Worm (Caenorhabditis elegans): ENCODE results near the gene utp-20.

utp-20 gene

ce11 chrII:6560291-6560690 is 24.1 kb downstream of the utp-20 start:
- no peak for TF ChIP-seq elt-1 (tag; optimal IDR thresholded peaks at IDR 0.05)
- TF ChIP-seq ztf-1 (GFP tag; conservative IDR thresholded peaks at IDR 0.05) = no peak
- no peak for TF ChIP-seq peb-1 (tag; optimal IDR thresholded peaks at IDR 0.05)
- no peak for TF ChIP-seq dmd-4 (tag; optimal IDR thresholded peaks at IDR 0.05)
- TF ChIP-seq nhr-23 (tag; optimal IDR thresholded peaks at IDR 0.05) = no peak
- TF ChIP-seq nhr-129 (tag; optimal IDR thresholded peaks at IDR 0.05) = peak; percentile 27
- no peak for TF ChIP-seq nhr-237 (tag; optimal IDR thresholded peaks at IDR 0.05)
- no peak for TF ChIP-seq nhr-6 (tag; optimal IDR thresholded peaks at IDR 0.05)
- TF ChIP-seq gmeb-1 (tag; optimal IDR thresholded peaks at IDR 0.05) = no peak
- TF ChIP-seq ceh-16 (tag; optimal IDR thresholded peaks at IDR 0.05) = no peak
- TF ChIP-seq ZK546.5 (tag; optimal IDR thresholded peaks at IDR 0.05) = no peak
- peak; percentile 51 for TF ChIP-seq ama-1 (optimal IDR thresholded peaks at IDR 0.05)
- no peak for TF ChIP-seq unc-62 (GFP tag; optimal IDR thresholded peaks at IDR 0.05)
- TF ChIP-seq ztf-4 (tag; optimal IDR thresholded peaks at IDR 0.05) = no peak
- no peak for TF ChIP-seq crh-2 (tag; optimal IDR thresholded peaks at IDR 0.05)
- no peak for TF ChIP-seq lsy-2 (tag; optimal IDR thresholded peaks at IDR 0.05)
- TF ChIP-seq Y55F3AM.14 (GFP tag; optimal IDR thresholded peaks at IDR 0.05) = no peak

ce11 chrII:6561300-6561699 is 25.1 kb downstream of the utp-20 start, which contains the start of gene F18C5.10:
Gene F18C5.10, minus strand, starts transcription at chrII:6561444.
- TF ChIP-seq sem-4 (tag; optimal IDR thresholded peaks at IDR 0.05) (no peak), nhr-25 (tag; optimal IDR thresholded peaks at IDR 0.05) (no peak), crh-2 (tag; optimal IDR thresholded peaks at IDR 0.05) (no peak), lsy-2 (tag; optimal IDR thresholded peaks at IDR 0.05) (peak in 1 of 2 experiments; percentile 9), ama-1 (optimal IDR thresholded peaks at IDR 0.05) (peak; percentile 60), nhr-129 (tag; optimal IDR thresholded peaks at IDR 0.05) (peak; percentile 74), ztf-11 (tag; optimal IDR thresholded peaks at IDR 0.05) (no peak), gmeb-1 (tag; optimal IDR thresholded peaks at IDR 0.05) (no peak), aly-2 (tag; optimal IDR thresholded peaks at IDR 0.05) (no peak)

ce11 chrII:6562203-6562867 is 26.2 kb downstream of the utp-20 start:
- TF ChIP-seq ceh-16 (tag; optimal IDR thresholded peaks at IDR 0.05) = no peak
- TF ChIP-seq mab-5 (tag; optimal IDR thresholded peaks at IDR 0.05) = no peak
- no peak for TF ChIP-seq nhr-129 (tag; optimal IDR thresholded peaks at IDR 0.05)
- TF ChIP-seq unc-55 (GFP tag; optimal IDR thresholded peaks at IDR 0.05) = no peak
- no peak for TF ChIP-seq sem-4 (tag; optimal IDR thresholded peaks at IDR 0.05)
- TF ChIP-seq peb-1 (tag; optimal IDR thresholded peaks at IDR 0.05) = no peak
- no peak for TF ChIP-seq snpc-4 (tag; optimal IDR thresholded peaks at IDR 0.05)
- peak; percentile 94 for TF ChIP-seq blmp-1 (tag; optimal IDR thresholded peaks at IDR 0.05; ENCODE audit: insufficient read depth)
- no peak for TF ChIP-seq ceh-82 (tag; optimal IDR thresholded peaks at IDR 0.05)
- no peak for TF ChIP-seq nhr-77 (tag; optimal IDR thresholded peaks at IDR 0.05)
- TF ChIP-seq lin-11 (tag; optimal IDR thresholded peaks at IDR 0.05) = no peak
- TF ChIP-seq fos-1 (tag; optimal IDR thresholded peaks at IDR 0.05) = peak; percentile 29
- no peak for TF ChIP-seq nhr-12 (tag; optimal IDR thresholded peaks at IDR 0.05)
- TF ChIP-seq unc-39 (tag; optimal IDR thresholded peaks at IDR 0.05) = no peak
- no peak for TF ChIP-seq R02D3.7 (tag; optimal IDR thresholded peaks at IDR 0.05)
- TF ChIP-seq nhr-11 (tag; optimal IDR thresholded peaks at IDR 0.05) = no peak
- no peak for TF ChIP-seq crh-2 (tag; optimal IDR thresholded peaks at IDR 0.05)
- no peak for TF ChIP-seq ztf-1 (GFP tag; conservative IDR thresholded peaks at IDR 0.05)
- TF ChIP-seq sma-9 (GFP tag; optimal IDR thresholded peaks at IDR 0.05) = peak; percentile 24
- TF ChIP-seq sma-9 (tag; optimal IDR thresholded peaks at IDR 0.05) = no peak
- no peak for TF ChIP-seq zag-1 (tag; optimal IDR thresholded peaks at IDR 0.05)
- no peak for TF ChIP-seq lin-13 (GFP tag; optimal IDR thresholded peaks at IDR 0.05)
- TF ChIP-seq nhr-237 (tag; optimal IDR thresholded peaks at IDR 0.05) = no peak
- peak; percentile 56 for TF ChIP-seq sma-3 (GFP tag; optimal IDR thresholded peaks at IDR 0.05)
- no peak for TF ChIP-seq egl-27 (tag; optimal IDR thresholded peaks at IDR 0.05)
- TF ChIP-seq elt-1 (tag; optimal IDR thresholded peaks at IDR 0.05) = no peak
- peak; percentile 35 for TF ChIP-seq Y55F3AM.14 (GFP tag; optimal IDR thresholded peaks at IDR 0.05)
- no peak for TF ChIP-seq ZK546.5 (tag; optimal IDR thresholded peaks at IDR 0.05)
- TF ChIP-seq dmd-4 (tag; optimal IDR thresholded peaks at IDR 0.05) = no peak
- no peak for TF ChIP-seq ama-1 (optimal IDR thresholded peaks at IDR 0.05)
- TF ChIP-seq alr-1 (tag; optimal IDR thresholded peaks at IDR 0.05) = no peak
- peak; percentile 9 for TF ChIP-seq F13H6.1 (tag; optimal IDR thresholded peaks at IDR 0.05)
- TF ChIP-seq mbf-1 (tag; optimal IDR thresholded peaks at IDR 0.05) = no peak
- TF ChIP-seq lsy-2 (tag; optimal IDR thresholded peaks at IDR 0.05) = peak in 1 of 2 experiments; percentile 9
- TF ChIP-seq unc-62 (GFP tag; optimal IDR thresholded peaks at IDR 0.05) = no peak
- TF ChIP-seq nhr-10 (tag; optimal IDR thresholded peaks at IDR 0.05) = no peak
- TF ChIP-seq nhr-6 (tag; optimal IDR thresholded peaks at IDR 0.05) = peak; percentile 17
- TF ChIP-seq skn-1 (tag; optimal IDR thresholded peaks at IDR 0.05) = no peak
- TF ChIP-seq C34F6.9 (tag; optimal IDR thresholded peaks at IDR 0.05) = no peak
- TF ChIP-seq nhr-25 (tag; optimal IDR thresholded peaks at IDR 0.05) = peak; percentile 72
- no peak for TF ChIP-seq gmeb-1 (tag; optimal IDR thresholded peaks at IDR 0.05)
